Fruit fly (Drosophila melanogaster): ENCODE measurements around the gene CG17544.

The CG17544 gene

dm6 chr2L:19415859-19416258 lies 17.6 kb upstream of the CG17544 start (continued):
- no peak for TF ChIP-seq CG10209 (GFP tag; optimal IDR thresholded peaks at IDR 0.05)
- TF ChIP-seq tx (GFP tag; optimal IDR thresholded peaks at IDR 0.05) = no peak
- TF ChIP-seq ssp (GFP tag; IDR thresholded peaks at IDR 0.05) = no peak
- peak; percentile 3 for TF ChIP-seq Deaf1 (tag; optimal IDR thresholded peaks at IDR 0.05)
- TF ChIP-seq CG11504 (tag; optimal IDR thresholded peaks at IDR 0.05) = peak; percentile 10
- no peak for TF ChIP-seq CG12219 (GFP tag; optimal IDR thresholded peaks at IDR 0.05)
- TF ChIP-seq CG14667 (GFP tag; IDR thresholded peaks at IDR 0.05) = no peak
- peak; percentile 28; the same call in 1 of the 3 replicates for TF ChIP-seq Mrtf (GFP tag; IDR thresholded peaks at IDR 0.05)
- peak; percentile 63; the same call in 1 of the 2 replicates for TF ChIP-seq al (GFP tag; IDR thresholded peaks at IDR 0.05)
- TF ChIP-seq wek (GFP tag; optimal IDR thresholded peaks at IDR 0.05) = no peak
- no peak for TF ChIP-seq amos (GFP tag; IDR thresholded peaks at IDR 0.05; ENCODE audit: partially characterized antibody)
- TF ChIP-seq Atf6 (GFP tag; IDR thresholded peaks at IDR 0.05) = peak; percentile 59
- peak; percentile 45 for TF ChIP-seq Med (GFP tag)
- peak; percentile 37 for TF ChIP-seq CG7839 (tag; optimal IDR thresholded peaks at IDR 0.05)
- TF ChIP-seq CG14710 (tag; optimal IDR thresholded peaks at IDR 0.05) = no peak
- no peak for TF ChIP-seq CG8290 (GFP tag; optimal IDR thresholded peaks at IDR 0.05)
- peak in 1 of 2 experiments; percentile 17 for TF ChIP-seq CG8290 (tag; optimal IDR thresholded peaks at IDR 0.05)
- TF ChIP-seq CG30403 (GFP tag; optimal IDR thresholded peaks at IDR 0.05) = no peak
- TF ChIP-seq Dfd (GFP tag; optimal IDR thresholded peaks at IDR 0.05) = no peak
- TF ChIP-seq twi (tag; optimal IDR thresholded peaks at IDR 0.05) = no peak
- TF ChIP-seq bbx (GFP tag; IDR thresholded peaks at IDR 0.05; ENCODE audit: partially characterized antibody) = no peak
- TF ChIP-seq grau (tag; optimal IDR thresholded peaks at IDR 0.05) = peak; percentile 57
- TF ChIP-seq sim (GFP tag; IDR thresholded peaks at IDR 0.05) = no peak
- TF ChIP-seq chn (GFP tag; optimal IDR thresholded peaks at IDR 0.05) = no peak
- TF ChIP-seq dpn (GFP tag; optimal IDR thresholded peaks at IDR 0.05) = no peak
- no peak for TF ChIP-seq gcm2 (GFP tag; optimal IDR thresholded peaks at IDR 0.05)
- no peak for TF ChIP-seq Ets97D (GFP tag; optimal IDR thresholded peaks at IDR 0.05)
- no peak for TF ChIP-seq sd (tag; optimal IDR thresholded peaks at IDR 0.05)
- TF ChIP-seq CG6765 (GFP tag; optimal IDR thresholded peaks at IDR 0.05) = no peak
- peak; percentile 16 for TF ChIP-seq zfh2 (GFP tag; optimal IDR thresholded peaks at IDR 0.05)
- TF ChIP-seq CG6813 (GFP tag; optimal IDR thresholded peaks at IDR 0.05) = no peak
- TF ChIP-seq CG3847 (GFP tag; IDR thresholded peaks at IDR 0.05) = 0 out of 2 replicates have a peak, but pooled peaks have one; percentile 38
- TF ChIP-seq CHES-1-like (GFP tag; optimal IDR thresholded peaks at IDR 0.05) = no peak
- peak; percentile 8 for TF ChIP-seq HLH54F (GFP tag; optimal IDR thresholded peaks at IDR 0.05)
- peak in 1 of 2 experiments; percentile 21 for TF ChIP-seq Hr51 (GFP tag; optimal IDR thresholded peaks at IDR 0.05)
- no peak for TF ChIP-seq Opbp (GFP tag; IDR thresholded peaks at IDR 0.05; ENCODE audit: partially characterized antibody)
- TF ChIP-seq CG7357 (GFP tag; IDR thresholded peaks at IDR 0.05) = no peak
- peak; percentile 31 for TF ChIP-seq CG2120 (GFP tag; optimal IDR thresholded peaks at IDR 0.05)
- TF ChIP-seq CG4854 (GFP tag; optimal IDR thresholded peaks at IDR 0.05) = no peak
- TF ChIP-seq Pdp1 (GFP tag; optimal IDR thresholded peaks at IDR 0.05) = peak in 1 of 2 experiments; percentile 33
- TF ChIP-seq onecut (GFP tag; IDR thresholded peaks at IDR 0.05) = no peak
- TF ChIP-seq exex (tag; optimal IDR thresholded peaks at IDR 0.05) = no peak
- no peak for TF ChIP-seq CG10543 (GFP tag; optimal IDR thresholded peaks at IDR 0.05)
- TF ChIP-seq HmgD (GFP tag; optimal IDR thresholded peaks at IDR 0.05) = no peak
- TF ChIP-seq CG3281 (GFP tag; optimal IDR thresholded peaks at IDR 0.05) = peak; percentile 41
- peak; percentile 77 for TF ChIP-seq CG11695 (GFP tag; IDR thresholded peaks at IDR 0.05)
- 0 out of 2 replicates have a peak, but pooled peaks have one; percentile 23 for TF ChIP-seq Adf1 (GFP tag; IDR thresholded peaks at IDR 0.05)
- TF ChIP-seq gem (tag; optimal IDR thresholded peaks at IDR 0.05) = peak; percentile 24
- TF ChIP-seq caup (GFP tag; optimal IDR thresholded peaks at IDR 0.05; ENCODE audit: severe bottlenecking) = peak; percentile 16
- TF ChIP-seq CG12659 (GFP tag; optimal IDR thresholded peaks at IDR 0.05) = peak; percentile 35
- no peak for TF ChIP-seq insv (GFP tag; optimal IDR thresholded peaks at IDR 0.05)
